Worm (Caenorhabditis elegans): ENCODE measurements around the gene Y108G3AL.2.

Y108G3AL.2 gene

DNA sequence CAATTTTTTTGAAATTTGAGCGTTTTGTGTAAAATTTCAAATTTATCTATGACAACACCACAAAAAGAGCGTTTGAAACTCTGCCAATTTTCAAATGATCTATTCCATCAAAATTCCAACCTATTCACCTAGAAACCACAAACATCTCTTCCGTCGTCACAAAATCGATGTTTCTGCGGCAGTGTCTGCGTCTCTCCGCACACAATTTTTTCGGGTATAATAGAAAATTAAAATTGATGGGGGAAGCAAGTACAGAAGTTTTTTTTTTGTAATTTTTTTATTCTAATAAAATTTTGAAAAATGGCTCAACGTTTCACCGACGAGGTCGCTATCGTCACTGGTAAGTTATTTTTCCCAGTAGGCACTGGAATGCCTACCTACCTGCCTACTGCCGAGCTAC, 28.2 kb upstream of the Y108G3AL.2 start, which contains the start of gene W03F9.9:
Gene W03F9.9 (plus strand): TSS at position 301 of the 400 bp plus-strand sequence.
- TF ChIP-seq ztf-23 (GFP tag; IDR thresholded peaks at IDR 0.05): no peak
- TF ChIP-seq med-1 (GFP tag; optimal IDR thresholded peaks at IDR 0.05; ENCODE audit: insufficient read depth): no peak
- TF ChIP-seq ref-1 (GFP tag; conservative IDR thresholded peaks at IDR 0.05): no peak
- no peak for TF ChIP-seq klf-2 (GFP tag; conservative IDR thresholded peaks at IDR 0.05)
- TF ChIP-seq ztf-29 (GFP tag; IDR thresholded peaks at IDR 0.05): no peak
- TF ChIP-seq cog-1 (tag; optimal IDR thresholded peaks at IDR 0.05): no peak
- no peak for TF ChIP-seq tab-1 (GFP tag; IDR thresholded peaks at IDR 0.05)
- no peak for TF ChIP-seq flt-1 (GFP tag; IDR thresholded peaks at IDR 0.05)
- TF ChIP-seq T22C8.4 (GFP tag; IDR thresholded peaks at IDR 0.05): no peak

ce11 chrV:141257-141656, 25.5 kb upstream of the Y108G3AL.2 start, which contains the start of gene W03F9.11:
Gene W03F9.11 (minus strand): TSS chrV:141357.
- TF ChIP-seq T22C8.4 (GFP tag; IDR thresholded peaks at IDR 0.05) (no peak), ztf-23 (GFP tag; IDR thresholded peaks at IDR 0.05) (no peak), ztf-29 (GFP tag; IDR thresholded peaks at IDR 0.05) (no peak), cog-1 (tag; optimal IDR thresholded peaks at IDR 0.05) (no peak), klf-2 (GFP tag; conservative IDR thresholded peaks at IDR 0.05) (no peak), flt-1 (GFP tag; IDR thresholded peaks at IDR 0.05) (no peak), tab-1 (GFP tag; IDR thresholded peaks at IDR 0.05) (no peak), med-1 (GFP tag; optimal IDR thresholded peaks at IDR 0.05; ENCODE audit: insufficient read depth) (no peak), ref-1 (GFP tag; conservative IDR thresholded peaks at IDR 0.05) (no peak)

- TF ChIP-seq ztf-23 (GFP tag; IDR thresholded peaks at IDR 0.05): no peak
- TF ChIP-seq flt-1 (GFP tag; IDR thresholded peaks at IDR 0.05): no peak
- TF ChIP-seq klf-2 (GFP tag; conservative IDR thresholded peaks at IDR 0.05): no peak
- no peak for TF ChIP-seq cog-1 (tag; optimal IDR thresholded peaks at IDR 0.05)
- no peak for TF ChIP-seq ref-1 (GFP tag; conservative IDR thresholded peaks at IDR 0.05)
- no peak for TF ChIP-seq T22C8.4 (GFP tag; IDR thresholded peaks at IDR 0.05)
- no peak for TF ChIP-seq ztf-29 (GFP tag; IDR thresholded peaks at IDR 0.05)
- no peak for TF ChIP-seq tab-1 (GFP tag; IDR thresholded peaks at IDR 0.05)
- TF ChIP-seq med-1 (GFP tag; optimal IDR thresholded peaks at IDR 0.05; ENCODE audit: insufficient read depth): no peak
Observed at ce11 chrV:144794-145193, 22.0 kb upstream of the Y108G3AL.2 start, which contains the start of gene srh-82. Gene srh-82 (plus strand): TSS chrV:145094.

DNA sequence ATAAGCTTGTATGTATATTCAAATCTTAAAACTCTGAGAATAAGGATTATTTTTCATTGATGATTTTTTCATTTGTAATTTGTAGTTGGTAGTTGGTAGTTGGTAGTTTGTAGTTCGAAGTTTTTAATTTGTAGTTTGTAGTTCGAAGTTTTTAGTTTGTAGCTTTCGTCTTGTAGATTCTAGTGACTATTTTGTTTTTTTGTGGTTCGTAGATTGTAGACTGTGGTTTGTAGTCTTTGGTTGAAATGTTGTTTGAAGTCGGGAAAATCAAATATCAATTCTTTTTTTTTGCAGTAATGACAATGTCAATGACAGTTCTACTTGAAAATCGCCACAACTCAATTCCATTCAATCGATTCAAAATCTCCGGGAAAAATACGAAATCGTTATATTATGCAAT, 21.1 kb upstream of the Y108G3AL.2 start:
- TF ChIP-seq flt-1 (GFP tag; IDR thresholded peaks at IDR 0.05): no peak
- TF ChIP-seq ztf-29 (GFP tag; IDR thresholded peaks at IDR 0.05): no peak

DNA sequence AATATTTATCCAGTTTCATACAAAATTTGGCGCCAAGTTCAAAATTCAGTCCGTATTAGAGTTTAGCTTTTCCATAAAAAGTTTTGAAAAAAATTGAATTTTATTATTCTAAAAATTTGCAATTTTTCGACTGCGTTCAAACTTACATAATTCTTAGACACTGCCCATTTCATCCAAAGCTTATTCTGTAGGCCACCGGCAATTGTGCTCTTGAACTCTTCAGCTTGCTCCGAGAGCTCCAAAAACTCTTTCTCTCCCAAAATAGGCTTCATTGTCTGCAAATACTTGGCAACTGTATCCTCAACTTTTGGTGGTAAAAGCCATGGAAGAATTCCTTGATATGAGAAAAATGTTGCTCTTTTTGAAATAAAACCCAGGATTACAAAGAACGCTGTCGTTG, 16.7 kb upstream of the Y108G3AL.2 start:
- TF ChIP-seq klf-2 (GFP tag; conservative IDR thresholded peaks at IDR 0.05) (no peak), ref-1 (GFP tag; conservative IDR thresholded peaks at IDR 0.05) (no peak), cog-1 (tag; optimal IDR thresholded peaks at IDR 0.05) (no peak), med-1 (GFP tag; optimal IDR thresholded peaks at IDR 0.05; ENCODE audit: insufficient read depth) (no peak), ztf-23 (GFP tag; IDR thresholded peaks at IDR 0.05) (no peak), flt-1 (GFP tag; IDR thresholded peaks at IDR 0.05) (no peak), tab-1 (GFP tag; IDR thresholded peaks at IDR 0.05) (no peak), ztf-29 (GFP tag; IDR thresholded peaks at IDR 0.05) (no peak), T22C8.4 (GFP tag; IDR thresholded peaks at IDR 0.05) (no peak)

DNA sequence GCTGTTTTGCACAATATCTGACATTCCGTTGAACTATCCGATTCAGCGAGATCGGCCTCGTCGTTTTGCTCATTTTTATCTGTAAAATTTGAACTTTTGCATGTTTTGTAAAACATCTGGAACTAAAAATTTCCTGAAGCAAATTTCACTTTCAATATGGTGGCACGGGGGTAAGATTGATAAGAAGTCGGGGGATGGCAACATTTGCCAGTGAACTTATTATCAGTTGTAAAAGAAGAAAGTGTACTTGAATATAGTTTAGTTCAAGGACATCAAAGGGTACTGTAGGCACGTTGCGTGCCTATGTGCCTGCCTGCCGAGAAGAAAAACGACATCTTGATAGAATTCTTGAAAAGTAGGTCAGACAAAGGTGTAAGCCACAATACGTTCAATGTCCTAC, 15.5 kb upstream of the Y108G3AL.2 start, which contains the start of gene W03F9.4:
Gene W03F9.4 (minus strand): TSS at position 79 of the 400 bp plus-strand sequence.
- no peak for TF ChIP-seq ztf-23 (GFP tag; IDR thresholded peaks at IDR 0.05)

DNA sequence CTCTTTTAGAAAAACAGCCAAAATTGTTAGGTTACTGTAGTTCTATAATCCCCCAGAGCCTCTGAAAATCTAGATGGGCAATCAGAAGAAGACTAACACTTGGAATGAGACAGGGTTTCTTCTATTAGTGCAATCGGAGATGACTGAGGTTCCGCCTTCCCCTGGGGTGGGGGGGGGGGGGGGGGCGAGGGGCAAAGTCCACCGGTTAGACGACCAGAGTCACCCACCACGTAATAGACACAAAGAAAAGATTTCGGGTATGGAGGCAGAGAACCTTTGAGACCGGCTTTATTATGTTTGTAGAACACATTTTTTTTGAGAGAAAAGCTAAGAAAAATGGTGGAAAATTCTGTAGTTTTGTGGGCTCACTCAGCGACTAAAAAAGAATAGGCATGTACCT, 14.6 kb upstream of the Y108G3AL.2 start:
- TF ChIP-seq tab-1 (GFP tag; IDR thresholded peaks at IDR 0.05) (no peak), flt-1 (GFP tag; IDR thresholded peaks at IDR 0.05) (0 out of 2 replicates have a peak, but pooled peaks have one; percentile 41)

DNA sequence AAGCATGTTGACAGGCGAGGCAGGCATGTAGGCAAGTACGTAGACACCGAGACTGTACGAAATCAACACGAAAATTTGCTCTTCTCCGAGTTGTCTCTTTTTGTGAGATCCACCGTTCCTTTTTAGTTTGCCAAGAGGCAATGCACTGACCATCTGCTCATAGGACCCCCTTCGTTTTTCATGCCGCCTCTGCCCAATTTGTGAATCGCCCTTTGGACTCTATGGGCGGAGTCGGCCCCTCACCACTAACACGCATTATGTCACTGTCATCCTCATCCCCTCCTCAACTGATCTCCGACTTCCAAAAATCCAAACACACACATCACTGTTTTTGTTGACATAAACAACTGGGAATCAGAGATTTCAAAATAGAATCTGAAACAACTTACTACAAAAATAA, 12.9 kb upstream of the Y108G3AL.2 start:
- TF ChIP-seq T22C8.4 (GFP tag; IDR thresholded peaks at IDR 0.05): 0 out of 2 replicates have a peak, but pooled peaks have one; percentile 7
- TF ChIP-seq ztf-23 (GFP tag; IDR thresholded peaks at IDR 0.05): 0 out of 2 replicates have a peak, but pooled peaks have one; percentile 7
- 0 out of 2 replicates have a peak, but pooled peaks have one; percentile 65 for TF ChIP-seq tab-1 (GFP tag; IDR thresholded peaks at IDR 0.05)
- TF ChIP-seq cog-1 (tag; optimal IDR thresholded peaks at IDR 0.05): no peak
- no peak for TF ChIP-seq ztf-29 (GFP tag; IDR thresholded peaks at IDR 0.05)
- no peak for TF ChIP-seq med-1 (GFP tag; optimal IDR thresholded peaks at IDR 0.05; ENCODE audit: insufficient read depth)
- no peak for TF ChIP-seq ref-1 (GFP tag; conservative IDR thresholded peaks at IDR 0.05)
- 0 out of 2 replicates have a peak, but pooled peaks have one; percentile 25 for TF ChIP-seq flt-1 (GFP tag; IDR thresholded peaks at IDR 0.05)
- TF ChIP-seq klf-2 (GFP tag; conservative IDR thresholded peaks at IDR 0.05): no peak

ce11 chrV:155215-155614, 11.6 kb upstream of the Y108G3AL.2 start:
- TF ChIP-seq T22C8.4 (GFP tag; IDR thresholded peaks at IDR 0.05) (no peak), klf-2 (GFP tag; conservative IDR thresholded peaks at IDR 0.05) (0 out of 2 replicates have a peak, but pooled peaks have one; percentile 9), cog-1 (tag; optimal IDR thresholded peaks at IDR 0.05) (no peak), flt-1 (GFP tag; IDR thresholded peaks at IDR 0.05) (0 out of 2 replicates have a peak, but pooled peaks have one; percentile 55), tab-1 (GFP tag; IDR thresholded peaks at IDR 0.05) (no peak), ref-1 (GFP tag; conservative IDR thresholded peaks at IDR 0.05) (no peak), ztf-23 (GFP tag; IDR thresholded peaks at IDR 0.05) (peak; percentile 51; the same call in 1 of the 2 replicates), ztf-29 (GFP tag; IDR thresholded peaks at IDR 0.05) (no peak), med-1 (GFP tag; optimal IDR thresholded peaks at IDR 0.05; ENCODE audit: insufficient read depth) (no peak)

DNA sequence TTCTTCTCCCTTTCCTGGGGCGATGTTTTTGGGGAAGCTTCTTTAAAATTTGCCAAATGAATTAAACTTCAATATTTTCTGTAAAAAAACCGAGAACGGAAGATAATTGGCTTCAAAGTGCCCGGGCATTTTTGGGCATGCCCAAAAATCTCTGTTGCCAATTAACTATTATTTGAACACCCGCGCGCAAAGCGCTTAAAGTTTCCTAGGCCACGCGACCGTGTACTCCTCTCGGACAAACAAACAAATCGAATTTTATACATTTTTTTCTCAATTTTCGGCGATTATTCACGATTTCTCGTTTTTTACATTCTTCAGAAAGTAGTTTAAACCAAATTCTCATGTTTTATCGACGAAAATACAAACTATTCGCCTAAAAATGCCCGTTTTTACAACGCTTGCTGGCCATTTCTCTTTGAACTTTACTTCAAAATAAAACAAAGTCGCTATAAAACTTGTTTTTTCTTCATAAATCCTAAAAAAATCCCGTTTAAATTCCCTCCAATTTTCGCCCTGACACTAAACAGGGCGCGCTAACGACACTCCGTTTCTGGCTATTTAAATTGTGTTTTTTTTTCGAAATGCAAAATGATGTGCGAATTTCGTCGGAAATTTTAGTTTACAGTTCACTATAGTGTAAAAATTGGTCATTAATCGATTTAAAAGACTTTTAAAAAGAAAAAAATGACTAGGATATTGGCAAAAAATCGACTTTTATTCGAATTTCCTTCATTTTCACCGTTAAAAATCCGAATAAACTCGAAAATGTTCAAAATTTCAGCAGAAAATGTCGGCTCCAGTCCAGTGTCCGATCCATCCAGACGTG, 10.5 kb upstream of the Y108G3AL.2 start, which contains the start of gene ttb-1:
Gene ttb-1 (plus strand): TSS at position 776 of the 826 bp plus-strand sequence.
- TF ChIP-seq ref-1 (GFP tag; conservative IDR thresholded peaks at IDR 0.05) (no peak), klf-2 (GFP tag; conservative IDR thresholded peaks at IDR 0.05) (no peak), ztf-23 (GFP tag; IDR thresholded peaks at IDR 0.05) (peak; percentile 52; the same call in 1 of the 2 replicates), med-1 (GFP tag; optimal IDR thresholded peaks at IDR 0.05; ENCODE audit: insufficient read depth) (no peak), tab-1 (GFP tag; IDR thresholded peaks at IDR 0.05) (no peak; the same call in 1 of the 2 replicates), flt-1 (GFP tag; IDR thresholded peaks at IDR 0.05) (peak; percentile 63; the same call in 1 of the 2 replicates), cog-1 (tag; optimal IDR thresholded peaks at IDR 0.05) (no peak), ztf-29 (GFP tag; IDR thresholded peaks at IDR 0.05) (peak; percentile 49; the same call in 1 of the 2 replicates), T22C8.4 (GFP tag; IDR thresholded peaks at IDR 0.05) (no peak)
